Fruit fly (Drosophila melanogaster) S2 (cell line): ENCODE data around the gene CG33642.

Experiments used
- CG8478 ChIP-seq: fragments of >200 bp; optimal IDR thresholded peaks from 2 replicates; lab custom pipeline; 2018
- CTCF ChIP-seq, 2 experiments: fragments of >200 bp; optimal IDR thresholded peaks; 2 replicates each; lab custom pipeline; 2018

Gene CG33642

DNA sequence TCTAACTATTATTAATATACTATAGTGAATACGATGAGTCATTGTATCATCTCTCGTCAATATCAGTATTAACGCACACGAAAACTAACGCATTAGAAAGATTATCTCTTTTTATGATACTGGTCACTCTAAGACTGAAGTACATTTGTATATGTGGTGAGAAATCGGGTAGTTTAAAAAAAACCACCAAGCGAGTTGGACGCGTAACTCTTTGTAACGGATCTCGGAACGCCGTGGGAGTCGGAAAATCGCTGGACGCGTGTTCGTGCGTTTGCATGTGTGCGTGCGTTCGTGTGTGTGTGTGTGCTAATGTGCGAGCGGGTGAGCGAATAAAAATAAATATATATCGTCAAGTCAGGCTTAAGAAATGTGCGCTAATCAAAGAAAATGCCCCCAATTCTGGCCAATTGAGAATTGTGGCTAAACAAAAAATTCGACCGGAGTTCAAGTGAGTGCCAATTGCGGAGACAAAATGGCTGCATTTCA is 20.2 kb downstream of the CG33642 start, which contains the start of gene kuz:
TSS of gene kuz (plus strand) at position 167 of the 486 bp plus-strand sequence.
- TF ChIP-seq CTCF (optimal IDR thresholded peaks at IDR 0.05; lab: Kevin White, UChicago) = no peak
- TF ChIP-seq CG8478 (lab: Kevin White, UChicago) = no peak

dm6 chr2L:13550488-13551033 is 20.8 kb downstream of the CG33642 start:
- TF ChIP-seq CTCF (optimal IDR thresholded peaks at IDR 0.05; lab: Kevin White, UChicago) (no peak), CG8478 (lab: Kevin White, UChicago) (no peak)

dm6 chr2L:13552686-13553085 is 22.9 kb downstream of the CG33642 start:
- TF ChIP-seq CTCF (optimal IDR thresholded peaks at IDR 0.05; lab: Kevin White, UChicago) (no peak), CG8478 (lab: Kevin White, UChicago) (no peak)

dm6 chr2L:13554547-13555159 is 24.9 kb downstream of the CG33642 start:
- no peak for TF ChIP-seq CTCF (optimal IDR thresholded peaks at IDR 0.05; lab: Kevin White, UChicago)
- no peak for TF ChIP-seq CG8478 (lab: Kevin White, UChicago)

DNA sequence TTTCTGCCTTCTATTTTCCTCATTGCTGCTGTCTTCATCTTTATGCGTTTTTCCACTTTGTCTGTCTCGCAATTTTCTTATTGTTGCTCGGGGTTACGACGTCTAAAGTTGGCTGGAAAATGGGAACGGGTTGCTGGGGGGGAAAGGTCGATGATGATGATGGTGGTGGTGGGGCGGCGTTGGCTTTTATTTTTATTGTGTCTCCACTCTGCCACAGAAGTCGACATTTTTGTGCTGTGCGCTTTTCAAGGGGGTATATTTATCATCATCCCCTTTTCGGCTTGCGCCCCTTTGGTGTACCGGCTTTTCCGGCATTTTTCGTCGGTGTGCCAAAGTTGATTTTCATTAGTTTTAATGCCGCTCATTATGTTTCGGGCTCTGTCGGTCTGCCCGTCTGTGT is 25.6 kb downstream of the CG33642 start:
- TF ChIP-seq CTCF (optimal IDR thresholded peaks at IDR 0.05; lab: Kevin White, UChicago) (no peak), CG8478 (lab: Kevin White, UChicago) (no peak)

DNA sequence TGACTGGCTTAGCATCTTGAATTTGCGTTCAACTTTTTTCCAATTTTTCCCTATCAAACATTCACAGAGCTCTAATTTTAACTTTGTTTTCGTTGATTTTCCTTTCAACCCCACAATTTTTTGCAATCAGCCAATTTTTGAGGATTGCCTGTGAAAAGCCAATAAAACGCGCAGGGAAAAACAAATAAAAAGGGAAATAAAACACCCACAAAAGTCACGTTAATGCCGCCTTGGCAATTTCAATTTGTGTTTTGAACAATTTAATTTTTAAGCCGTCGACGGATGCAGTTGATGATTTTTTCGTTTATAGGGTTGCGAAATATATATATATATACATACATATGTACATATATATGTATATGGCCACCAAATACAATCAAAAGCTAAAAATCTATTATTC is 39.2 kb downstream of the CG33642 start:
- no peak for TF ChIP-seq CTCF (optimal IDR thresholded peaks at IDR 0.05; lab: Kevin White, UChicago)
- TF ChIP-seq CG8478 (lab: Kevin White, UChicago) = no peak

- TF ChIP-seq CTCF (optimal IDR thresholded peaks at IDR 0.05; lab: Kevin White, UChicago) (no peak), CG8478 (lab: Kevin White, UChicago) (no peak)
These were observed 40.2 kb downstream of the CG33642 start for dm6 chr2L:13570016-13570415.

- no peak for TF ChIP-seq CTCF (optimal IDR thresholded peaks at IDR 0.05; lab: Kevin White, UChicago)
- no peak for TF ChIP-seq CG8478 (lab: Kevin White, UChicago)
These were observed 41.2 kb downstream of the CG33642 start for dm6 chr2L:13570982-13571426.

dm6 chr2L:13571791-13572451 is 42.1 kb downstream of the CG33642 start:
- TF ChIP-seq CTCF (optimal IDR thresholded peaks at IDR 0.05; lab: Kevin White, UChicago) (no peak), CG8478 (lab: Kevin White, UChicago) (no peak)
